Worm (Caenorhabditis elegans): Measurements from ENCODE around the gene C08F11.3.
"Not testable (repeated sequence)": the region's sequence is repeated elsewhere in the genome, so short reads cannot be mapped to it uniquely, and the experiment has no call there.

C08F11.3 gene

DNA sequence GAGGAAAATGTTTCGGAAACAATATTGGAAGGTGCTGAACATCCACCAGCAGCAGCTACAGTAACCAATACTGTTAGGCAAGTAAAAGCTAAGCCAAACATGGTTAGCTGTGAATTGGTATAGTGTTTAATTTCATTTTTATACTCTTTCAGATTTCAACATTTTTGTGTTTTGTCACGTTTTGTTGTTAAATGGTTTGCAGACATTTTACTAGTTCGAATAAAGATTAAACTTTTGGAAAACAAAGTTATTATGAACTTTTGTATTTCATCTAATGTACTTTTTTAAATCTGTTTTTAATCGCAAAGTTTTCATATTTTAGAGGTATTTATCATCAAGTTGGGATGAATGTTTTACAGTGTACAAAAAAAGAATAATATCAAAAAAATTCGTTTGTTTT is 30.9 kb downstream of the C08F11.3 start, which contains the start of gene C08F11.17:
C08F11.17 (minus strand) TSS at position 101 of the 400 bp plus-strand sequence.
- TF ChIP-seq K09A11.1 (tag; optimal IDR thresholded peaks at IDR 0.05; ENCODE audit: insufficient read depth) (no peak), gmeb-2 (tag; optimal IDR thresholded peaks at IDR 0.05) (no peak), ahr-1 (tag; optimal IDR thresholded peaks at IDR 0.05) (no peak), ceh-14 (tag; optimal IDR thresholded peaks at IDR 0.05) (no peak), C38D4.7 (GFP tag; optimal IDR thresholded peaks at IDR 0.05) (no peak), ttx-3 (tag; optimal IDR thresholded peaks at IDR 0.05) (no peak), pha-4 (tag; optimal IDR thresholded peaks at IDR 0.05) (no peak), unc-55 (GFP tag; optimal IDR thresholded peaks at IDR 0.05) (no peak), ceh-45 (GFP tag; IDR thresholded peaks at IDR 0.05) (no peak), zip-5 (tag; optimal IDR thresholded peaks at IDR 0.05) (no peak), ceh-48 (tag; optimal IDR thresholded peaks at IDR 0.05) (no peak), odd-2 (tag; optimal IDR thresholded peaks at IDR 0.05) (no peak), ceh-34 (tag; optimal IDR thresholded peaks at IDR 0.05) (no peak), ceh-9 (tag; optimal IDR thresholded peaks at IDR 0.05) (no peak), pax-1 (tag; optimal IDR thresholded peaks at IDR 0.05) (no peak), ceh-24 (tag; optimal IDR thresholded peaks at IDR 0.05) (no peak), ama-1 (optimal IDR thresholded peaks at IDR 0.05) (no peak), hlh-30 (tag; optimal IDR thresholded peaks at IDR 0.05; ENCODE audit: insufficient read depth) (no peak), ztf-16 (tag; optimal IDR thresholded peaks at IDR 0.05) (no peak), ceh-22 (tag; optimal IDR thresholded peaks at IDR 0.05) (no peak)

DNA sequence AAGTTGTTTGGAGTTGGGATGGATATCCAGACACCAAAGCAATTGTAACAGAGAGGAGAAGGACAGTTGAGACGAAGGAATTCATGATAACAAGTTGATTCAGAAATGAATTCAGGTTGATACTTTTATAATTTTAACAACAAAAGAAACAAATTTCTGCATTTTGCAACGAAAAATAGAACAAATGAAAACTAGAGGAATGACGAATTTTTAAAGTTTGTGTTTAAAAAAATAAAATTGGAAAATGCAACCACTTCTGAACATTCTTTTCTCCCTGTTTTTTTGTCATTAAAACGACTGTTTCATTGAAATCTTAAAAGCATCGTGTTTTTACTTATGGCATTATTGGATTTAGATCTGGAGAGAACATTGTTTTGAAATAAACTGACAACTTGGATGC is 32.1 kb downstream of the C08F11.3 start, which contains the start of gene C08F11.12:
C08F11.12 (minus strand) TSS at position 101 of the 400 bp plus-strand sequence.
- TF ChIP-seq pax-1, nhr-11, tbx-2 (tag; optimal IDR thresholded peaks at IDR 0.05): not testable (repeated sequence)

DNA sequence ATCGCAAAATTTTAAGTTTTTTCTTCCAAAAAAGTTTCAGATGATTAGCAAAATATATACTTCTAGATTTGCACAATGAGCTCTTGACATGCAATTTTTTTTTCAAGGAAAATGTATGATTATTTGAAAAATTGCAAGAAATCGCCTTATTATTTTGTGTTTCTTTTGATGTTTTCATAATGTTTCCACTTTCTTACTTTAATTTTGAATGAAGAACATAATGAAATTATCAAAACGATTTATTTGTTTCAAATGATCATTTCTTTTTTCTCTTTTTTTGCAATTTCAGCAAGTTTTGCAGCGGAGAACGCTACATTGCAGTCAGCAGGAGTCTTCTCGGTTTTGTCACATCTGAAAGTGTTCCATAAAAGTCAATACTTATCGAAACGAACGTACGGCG is 32.7 kb downstream of the C08F11.3 start, which contains the start of gene Y45F10C.6:
Y45F10C.6 (plus strand) TSS at position 301 of the 400 bp plus-strand sequence.
- TF ChIP-seq ceh-19 (GFP tag; optimal IDR thresholded peaks at IDR 0.05); mec-3 (tag; optimal IDR thresholded peaks at IDR 0.05; ENCODE audit: borderline replicate concordance); che-1 (tag; optimal IDR thresholded peaks at IDR 0.05): not testable (repeated sequence)

DNA sequence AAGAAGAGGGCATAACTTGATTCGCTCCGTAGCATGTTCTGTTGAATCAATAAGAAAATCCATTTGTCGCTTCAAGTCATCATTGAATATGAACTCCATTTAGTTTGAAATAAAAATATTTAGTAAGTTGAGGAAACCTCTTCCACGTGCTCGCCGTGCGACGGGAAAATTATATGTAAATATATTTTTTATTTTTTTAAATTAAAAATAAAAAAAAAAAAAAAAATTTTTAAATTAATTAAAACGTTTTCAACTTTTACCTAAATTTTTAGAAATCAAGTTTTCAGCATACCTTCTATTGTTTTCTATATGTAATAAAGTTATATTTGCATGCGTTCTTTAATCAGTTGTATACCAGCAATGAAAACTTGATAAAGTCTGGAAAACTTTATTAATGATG is 40.1 kb downstream of the C08F11.3 start, which contains the start of gene Y45F10C.1:
Y45F10C.1 (minus strand) TSS at position 101 of the 400 bp plus-strand sequence.
- TF ChIP-seq gmeb-2, ceh-22, pha-4 (tag; optimal IDR thresholded peaks at IDR 0.05): not testable (repeated sequence)

DNA sequence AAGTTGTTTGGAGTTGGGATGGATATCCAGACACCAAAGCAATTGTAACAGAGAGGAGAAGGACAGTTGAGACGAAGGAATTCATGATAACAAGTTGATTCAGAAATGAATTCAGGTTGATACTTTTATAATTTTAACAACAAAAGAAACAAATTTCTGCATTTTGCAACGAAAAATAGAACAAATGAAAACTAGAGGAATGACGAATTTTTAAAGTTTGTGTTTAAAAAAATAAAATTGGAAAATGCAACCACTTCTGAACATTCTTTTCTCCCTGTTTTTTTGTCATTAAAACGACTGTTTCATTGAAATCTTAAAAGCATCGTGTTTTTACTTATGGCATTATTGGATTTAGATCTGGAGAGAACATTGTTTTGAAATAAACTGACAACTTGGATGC is 43.3 kb downstream of the C08F11.3 start, which contains the start of gene Y45F10C.2:
Y45F10C.2 (minus strand) TSS at position 101 of the 400 bp plus-strand sequence.
- TF ChIP-seq unc-86 (tag; optimal IDR thresholded peaks at IDR 0.05); hlh-30 (tag; optimal IDR thresholded peaks at IDR 0.05; ENCODE audit: insufficient read depth); pag-3 (tag; optimal IDR thresholded peaks at IDR 0.05; ENCODE audit: borderline replicate concordance): not testable (repeated sequence)

DNA sequence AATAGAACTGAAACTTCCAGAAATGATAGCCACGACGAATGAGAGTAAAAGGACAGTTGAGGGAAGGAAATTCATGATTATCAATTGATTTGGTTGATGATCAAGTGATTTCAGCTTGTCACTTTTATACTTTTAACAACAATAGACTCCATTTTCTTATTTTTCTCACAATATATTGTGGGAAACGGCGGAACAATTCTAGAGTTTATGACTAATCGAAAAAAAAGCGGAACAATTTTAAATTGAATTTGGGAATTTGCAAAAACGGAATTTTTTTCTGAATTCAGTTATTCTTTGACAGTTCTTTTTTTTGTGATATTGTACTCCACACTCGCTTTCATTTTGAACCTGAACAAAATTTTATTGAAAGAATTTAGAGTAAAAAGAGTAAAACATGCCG is 44.8 kb downstream of the C08F11.3 start, which contains the start of gene Y45F10C.4:
Y45F10C.4 (minus strand) TSS at position 101 of the 400 bp plus-strand sequence.
- no peak for TF ChIP-seq C08G9.2 (tag; optimal IDR thresholded peaks at IDR 0.05)
- TF ChIP-seq hlh-8 (tag; optimal IDR thresholded peaks at IDR 0.05): no peak
- no peak for TF ChIP-seq gmeb-2 (tag; optimal IDR thresholded peaks at IDR 0.05)
- no peak for TF ChIP-seq sox-4 (tag; optimal IDR thresholded peaks at IDR 0.05)
- TF ChIP-seq ceh-18 (tag; optimal IDR thresholded peaks at IDR 0.05): no peak
- TF ChIP-seq pax-1 (tag; optimal IDR thresholded peaks at IDR 0.05): no peak
- TF ChIP-seq ceh-34 (tag; optimal IDR thresholded peaks at IDR 0.05): no peak
- TF ChIP-seq lim-6 (tag; optimal IDR thresholded peaks at IDR 0.05): no peak
- no peak for TF ChIP-seq elt-2 (tag; optimal IDR thresholded peaks at IDR 0.05)
- no peak for TF ChIP-seq npax-4 (tag; optimal IDR thresholded peaks at IDR 0.05)
- TF ChIP-seq pha-4 (tag; optimal IDR thresholded peaks at IDR 0.05): no peak
- no peak for TF ChIP-seq hlh-30 (tag; optimal IDR thresholded peaks at IDR 0.05; ENCODE audit: insufficient read depth)
- no peak for TF ChIP-seq che-1 (tag; optimal IDR thresholded peaks at IDR 0.05)
- TF ChIP-seq unc-86 (tag; optimal IDR thresholded peaks at IDR 0.05): no peak

Measured in whole organism, late embryonic.